Worm (Caenorhabditis elegans) whole organism, dauer: ENCODE measurements around the gene B0024.11.

Source experiments
- unc-62 ChIP-seq: sonication (generic microtip); optimal IDR thresholded peaks from 2 replicates; lab custom pipeline; 2017; ENCODE audit warnings: missing biosample characterization, missing genetic modification reagents, missing genetic modification characterization

B0024.11 gene

ce11 chrV:10332012-10332411 is 12.7 kb upstream of the B0024.11 start, which contains the start of gene crm-1:
Gene crm-1 (minus strand): TSS chrV:10332112.
- no peak for TF ChIP-seq unc-62

ce11 chrV:10328080-10328479 is 8.7 kb upstream of the B0024.11 start:
- TF ChIP-seq unc-62 = no peak

- TF ChIP-seq unc-62 = no peak
These were observed 4.2 kb upstream of the B0024.11 start for ce11 chrV:10323537-10323936.

ce11 chrV:10320101-10320761 is 897 bp upstream of the B0024.11 start, which contains the start of the genes gna-1 and B0024.13:
Gene gna-1 (minus strand): TSS chrV:10320151.
Gene B0024.13 (plus strand): TSS chrV:10320711.
- TF ChIP-seq unc-62 = no peak

ce11 chrV:10317294-10317693 is 2.0 kb downstream of the B0024.11 start, which contains the start of gene asps-1:
Gene asps-1 (minus strand): TSS chrV:10317394.
- no peak for TF ChIP-seq unc-62

ce11 chrV:10314371-10314770 is 5.0 kb downstream of the B0024.11 start, which contains the start of gene trx-2:
Gene trx-2 (plus strand): TSS chrV:10314671.
- no peak for TF ChIP-seq unc-62

ce11 chrV:10313953-10314352 is 5.4 kb downstream of the B0024.11 start, which contains the start of gene gcy-6:
Gene gcy-6 (minus strand): TSS chrV:10314053.
- no peak for TF ChIP-seq unc-62

ce11 chrV:10307283-10307682 is 12.1 kb downstream of the B0024.11 start, which contains the start of gene che-12:
Gene che-12 (minus strand): TSS chrV:10307383.
- no peak for TF ChIP-seq unc-62

- TF ChIP-seq unc-62 = no peak
These were observed 22.2 kb downstream of the B0024.11 start, which contains the start of gene B0024.4 for ce11 chrV:10297099-10297498. Gene B0024.4 (plus strand): TSS chrV:10297399.

- TF ChIP-seq unc-62 = no peak
These were observed 24.8 kb downstream of the B0024.11 start, which contains the start of gene col-150 for ce11 chrV:10294549-10294948. Gene col-150 (minus strand): TSS chrV:10294649.

ce11 chrV:10292819-10293357 is 26.4 kb downstream of the B0024.11 start, which contains the start of gene col-149:
Gene col-149 (minus strand): TSS chrV:10292869.
- TF ChIP-seq unc-62 = no peak

- no peak for TF ChIP-seq unc-62
These were observed 27.5 kb downstream of the B0024.11 start for ce11 chrV:10291848-10292247.

- no peak for TF ChIP-seq unc-62
These were observed 29.6 kb downstream of the B0024.11 start, which contains the start of gene B0024.15 for ce11 chrV:10289743-10290142. Gene B0024.15 (plus strand): TSS chrV:10290043.

- no peak for TF ChIP-seq unc-62
These were observed 32.1 kb downstream of the B0024.11 start, which contains the start of gene B0024.3 for ce11 chrV:10287260-10287659. Gene B0024.3 (plus strand): TSS chrV:10287560.

ce11 chrV:10285853-10286252 is 33.5 kb downstream of the B0024.11 start:
- no peak for TF ChIP-seq unc-62

- TF ChIP-seq unc-62 = no peak
These were observed 35.9 kb downstream of the B0024.11 start, which contains the start of gene lys-3 for ce11 chrV:10283444-10283843. Gene lys-3 (minus strand): TSS chrV:10283544.

- no peak for TF ChIP-seq unc-62
These were observed 38.0 kb downstream of the B0024.11 start, which contains the start of gene lys-2 for ce11 chrV:10281374-10281773. Gene lys-2 (minus strand): TSS chrV:10281474.
